Fruit fly (Drosophila melanogaster) whole organism, embryonic: Measurements from ENCODE around the gene CG43137.

ENCODE experiments used
- Atf-2 ChIP-seq: fragments of 200-800 bp; sonication (Bioruptor generic); optimal IDR thresholded peaks from 2 replicates; lab custom pipeline; 2016; ENCODE audit warnings: missing biosample characterization, missing genetic modification characterization
- BEAF-32 ChIP-seq: fragments of 200-800 bp; sonication (Bioruptor generic); optimal IDR thresholded peaks from 3 replicates; lab custom pipeline; 2017; ENCODE audit warnings: missing biosample characterization, missing genetic modification characterization, mild to moderate bottlenecking, moderate library complexity, missing genetic modification reagents
- Bdp1 ChIP-seq: fragments of 200-800 bp; sonication (Bioruptor generic); optimal IDR thresholded peaks from 3 replicates; lab custom pipeline; 2016; ENCODE audit warnings: missing biosample characterization, missing genetic modification characterization
- Bgb ChIP-seq: fragments of 200-800 bp; sonication (Bioruptor generic); IDR thresholded peaks from 2 replicates; pipeline ENCODE4 v1.3.6; 2022; ENCODE audit warnings: missing biosample characterization, missing genetic modification characterization; ENCODE audit not compliant: partially characterized antibody
- BtbVII ChIP-seq: fragments of 200-800 bp; sonication (Bioruptor generic); optimal IDR thresholded peaks from 3 replicates; lab custom pipeline; 2017; ENCODE audit warnings: missing biosample characterization, mild to moderate bottlenecking, missing genetic modification characterization
- CG12104 ChIP-seq: fragments of 200-800 bp; sonication (Bioruptor generic); optimal IDR thresholded peaks from 3 replicates; lab custom pipeline; 2016; ENCODE audit warnings: missing biosample characterization, missing genetic modification characterization
- CG13123 ChIP-seq: fragments of 200-800 bp; sonication (Bioruptor generic); optimal IDR thresholded peaks from 2 replicates; lab custom pipeline; 2016; ENCODE audit warnings: missing biosample characterization, missing genetic modification characterization
- CG14710 ChIP-seq: fragments of 200-800 bp; sonication (Bioruptor generic); optimal IDR thresholded peaks from 3 replicates; lab custom pipeline; 2019; ENCODE audit warnings: missing biosample characterization, mild to moderate bottlenecking, missing genetic modification characterization, moderate library complexity
- CG15601 ChIP-seq: fragments of 200-800 bp; sonication (Bioruptor generic); optimal IDR thresholded peaks from 3 replicates; lab custom pipeline; 2019; ENCODE audit warnings: missing biosample characterization, mild to moderate bottlenecking, missing genetic modification characterization, moderate library complexity
- CG1602 ChIP-seq: fragments of 200-800 bp; sonication (Bioruptor generic); optimal IDR thresholded peaks from 3 replicates; lab custom pipeline; 2016; ENCODE audit warnings: missing biosample characterization, missing genetic modification characterization
- CG16813 ChIP-seq: fragments of 200-800 bp; sonication (Bioruptor generic); IDR thresholded peaks from 3 replicates; pipeline ENCODE4 v1.3.6; 2022; ENCODE audit warnings: missing biosample characterization, missing genetic modification characterization; ENCODE audit not compliant: partially characterized antibody
- CG17612 ChIP-seq: fragments of 200-800 bp; sonication (Bioruptor generic); IDR thresholded peaks from 2 replicates; pipeline ENCODE4 v1.3.6; 2022; ENCODE audit warnings: missing biosample characterization, missing genetic modification characterization
- CG2116 ChIP-seq: fragments of 200-800 bp; sonication (Bioruptor generic); optimal IDR thresholded peaks from 3 replicates; lab custom pipeline; 2018; ENCODE audit warnings: missing biosample characterization, mild to moderate bottlenecking, missing genetic modification characterization
- CG2712 ChIP-seq: fragments of 200-800 bp; optimal IDR thresholded peaks from 3 replicates; lab custom pipeline; 2019; ENCODE audit warnings: missing biosample characterization, mild to moderate bottlenecking, missing genetic modification characterization, moderate library complexity
- CG2889 ChIP-seq: fragments of 200-800 bp; sonication (Bioruptor generic); IDR thresholded peaks from 3 replicates; pipeline ENCODE4 v1.3.6; 2022; ENCODE audit warnings: missing biosample characterization, missing genetic modification characterization
- CG34224 ChIP-seq: fragments of 200-800 bp; sonication (Bioruptor generic); IDR thresholded peaks from 3 replicates; pipeline ENCODE4 v1.3.6; 2022; ENCODE audit warnings: missing biosample characterization, missing genetic modification characterization; ENCODE audit not compliant: partially characterized antibody
- CG4707 ChIP-seq: fragments of 200-800 bp; sonication (Bioruptor generic); optimal IDR thresholded peaks from 2 replicates; lab custom pipeline; 2018; ENCODE audit warnings: missing biosample characterization, mild to moderate bottlenecking, missing genetic modification characterization, moderate library complexity
- CG6689 ChIP-seq: fragments of 200-800 bp; sonication (Bioruptor generic); IDR thresholded peaks from 2 replicates; pipeline ENCODE4 v1.3.6; 2022; ENCODE audit warnings: missing biosample characterization, missing genetic modification characterization
- CG7928 ChIP-seq: fragments of 200-800 bp; sonication (Bioruptor generic); optimal IDR thresholded peaks from 2 replicates; lab custom pipeline; 2017; ENCODE audit warnings: missing biosample characterization, mild to moderate bottlenecking, missing genetic modification characterization
- CG7963 ChIP-seq: fragments of 200-800 bp; sonication (Bioruptor generic); IDR thresholded peaks from 3 replicates; pipeline ENCODE4 v1.3.6; 2022; ENCODE audit warnings: missing biosample characterization, missing genetic modification characterization; ENCODE audit not compliant: partially characterized antibody
- CG8359 ChIP-seq: fragments of 200-800 bp; sonication (Bioruptor generic); optimal IDR thresholded peaks from 2 replicates; lab custom pipeline; 2017; ENCODE audit warnings: missing biosample characterization, mild to moderate bottlenecking, missing genetic modification characterization, borderline replicate concordance
- Camta ChIP-seq: fragments of 200-800 bp; sonication (Bioruptor generic); optimal IDR thresholded peaks from 2 replicates; lab custom pipeline; 2016; ENCODE audit warnings: missing biosample characterization, missing genetic modification characterization
- Dip2 ChIP-seq: fragments of 200-800 bp; sonication (Bioruptor generic); IDR thresholded peaks from 2 replicates; pipeline ENCODE4 v1.3.6; 2022; ENCODE audit warnings: missing biosample characterization, missing genetic modification characterization
- E2f2 ChIP-seq: fragments of 200-800 bp; sonication (Bioruptor generic); IDR thresholded peaks from 2 replicates; pipeline ENCODE4 v1.3.6; 2022; ENCODE audit warnings: missing biosample characterization, missing genetic modification characterization
- Elba2 ChIP-seq: fragments of 200-800 bp; sonication (Bioruptor generic); optimal IDR thresholded peaks from 3 replicates; lab custom pipeline; 2016; ENCODE audit warnings: missing biosample characterization, missing genetic modification characterization
- Ets97D ChIP-seq: fragments of 200-800 bp; sonication (Bioruptor generic); optimal IDR thresholded peaks from 3 replicates; lab custom pipeline; 2016; ENCODE audit warnings: missing biosample characterization, missing genetic modification characterization
- Fer1 ChIP-seq: fragments of 200-800 bp; sonication (Bioruptor generic); optimal IDR thresholded peaks from 2 replicates; lab custom pipeline; 2017; ENCODE audit warnings: missing biosample characterization, mild to moderate bottlenecking, missing genetic modification characterization
- Hr39 ChIP-seq: fragments of >200 bp; optimal IDR thresholded peaks from 2 replicates; lab custom pipeline; 2017
- Med ChIP-seq: fragments of 200-800 bp; sonication (Bioruptor generic); peaks from one replicate; lab custom pipeline; 2016; ENCODE audit warnings: missing biosample characterization, missing genetic modification characterization, mild to moderate bottlenecking, inconsistent platforms, moderate library complexity
- Sry-δ ChIP-seq: fragments of 200-800 bp; sonication (Bioruptor generic); optimal IDR thresholded peaks from 2 replicates; lab custom pipeline; 2016; ENCODE audit warnings: missing biosample characterization, missing genetic modification characterization
- az2 ChIP-seq: fragments of 200-800 bp; sonication (Bioruptor generic); optimal IDR thresholded peaks from 3 replicates; lab custom pipeline; 2016; ENCODE audit warnings: missing biosample characterization, missing genetic modification characterization
- bbx ChIP-seq: fragments of 200-800 bp; sonication (Bioruptor generic); IDR thresholded peaks from 2 replicates; pipeline ENCODE4 v1.3.6; 2022; ENCODE audit warnings: missing biosample characterization, missing genetic modification characterization; ENCODE audit not compliant: partially characterized antibody
- cas ChIP-seq: fragments of 200-800 bp; sonication (Bioruptor generic); IDR thresholded peaks from 2 replicates; pipeline ENCODE4 v1.3.6; 2022; ENCODE audit warnings: missing biosample characterization, missing genetic modification characterization
- cg ChIP-seq: fragments of 200-800 bp; sonication (Bioruptor generic); optimal IDR thresholded peaks from 3 replicates; lab custom pipeline; 2019; ENCODE audit warnings: missing biosample characterization, mild to moderate bottlenecking, missing genetic modification characterization, moderate library complexity
- chinmo ChIP-seq: fragments of 200-800 bp; sonication (Bioruptor generic); IDR thresholded peaks from 4 replicates; pipeline ENCODE4 v1.3.6; 2022; ENCODE audit warnings: missing biosample characterization, missing genetic modification characterization; ENCODE audit not compliant: partially characterized antibody
- crp ChIP-seq, 2 experiments: fragments of 200-800 bp; sonication (Bioruptor generic); optimal IDR thresholded peaks; 2 replicates in 1 of 2; 3 replicates in 1 of 2; lab custom pipeline; 2017; ENCODE audit warnings: missing biosample characterization in 2 of 2, missing genetic modification characterization in 2 of 2, mild to moderate bottlenecking in 1 of 2, moderate library complexity in 1 of 2
- hbn ChIP-seq: fragments of 200-800 bp; sonication (Bioruptor generic); IDR thresholded peaks from 2 replicates; pipeline ENCODE4 v1.3.6; 2022; ENCODE audit warnings: missing biosample characterization, missing genetic modification characterization; ENCODE audit not compliant: partially characterized antibody
- hkb ChIP-seq, 2 experiments: fragments of 200-800 bp in 1 of 2; fragments of >200 bp in 1 of 2; sonication (Bioruptor generic) in 1 of 2; IDR thresholded peaks in 1 of 2; optimal IDR thresholded peaks in 1 of 2; 2 replicates each; pipeline versions ENCODE4 v1.3.6 to Lab custom; 2017 to 2022; ENCODE audit warnings: missing biosample characterization in 1 of 2, missing genetic modification characterization in 1 of 2
- ind ChIP-seq: fragments of 200-800 bp; sonication (Bioruptor generic); optimal IDR thresholded peaks from 3 replicates; lab custom pipeline; 2016; ENCODE audit warnings: missing biosample characterization, missing genetic modification characterization
- klu ChIP-seq: fragments of 200-800 bp; sonication (Bioruptor generic); IDR thresholded peaks from 2 replicates; pipeline ENCODE4 v1.3.6; 2022; ENCODE audit warnings: missing biosample characterization, missing genetic modification characterization
- knrl ChIP-seq: fragments of 200-800 bp; sonication (Bioruptor generic); IDR thresholded peaks from 3 replicates; pipeline ENCODE4 v1.3.6; 2022; ENCODE audit warnings: missing biosample characterization, missing genetic modification characterization; ENCODE audit not compliant: partially characterized antibody
- lmd ChIP-seq: fragments of 200-800 bp; sonication (Bioruptor generic); IDR thresholded peaks from 2 replicates; pipeline ENCODE4 v1.3.6; 2022; ENCODE audit warnings: missing biosample characterization, missing genetic modification characterization
- prd ChIP-seq, 3 experiments: fragments of >200 bp in 2 of 3; fragments of 200-800 bp in 1 of 3; sonication (Bioruptor generic) in 1 of 3; optimal IDR thresholded peaks in 2 of 3; IDR thresholded peaks in 1 of 3; 2 replicates in 2 of 3; 3 replicates in 1 of 3; pipeline versions ENCODE4 v1.3.6 to Lab custom; 2017 to 2022; ENCODE audit warnings: missing biosample characterization in 1 of 3, missing genetic modification characterization in 1 of 3
- sna ChIP-seq: fragments of 200-800 bp; sonication (Bioruptor generic); IDR thresholded peaks from 2 replicates; pipeline ENCODE4 v1.3.6; 2022; ENCODE audit warnings: missing biosample characterization, missing genetic modification characterization; ENCODE audit not compliant: partially characterized antibody
- stwl ChIP-seq: fragments of 200-800 bp; sonication (Bioruptor generic); optimal IDR thresholded peaks from 3 replicates; lab custom pipeline; 2018; ENCODE audit warnings: missing biosample characterization, mild to moderate bottlenecking, missing genetic modification characterization, moderate library complexity
- tna ChIP-seq: fragments of 200-800 bp; sonication (Bioruptor generic); IDR thresholded peaks from 2 replicates; pipeline ENCODE4 v1.3.6; 2022; ENCODE audit warnings: missing biosample characterization, missing genetic modification characterization; ENCODE audit not compliant: partially characterized antibody
- trem ChIP-seq: fragments of 200-800 bp; optimal IDR thresholded peaks from 3 replicates; lab custom pipeline; 2019; ENCODE audit warnings: missing biosample characterization, mild to moderate bottlenecking, missing genetic modification characterization, moderate library complexity
- vfl ChIP-seq: fragments of 200-800 bp; sonication (Bioruptor generic); optimal IDR thresholded peaks from 2 replicates; lab custom pipeline; 2016; ENCODE audit warnings: missing biosample characterization, missing genetic modification characterization
- vnd ChIP-seq: fragments of 200-800 bp; sonication (Bioruptor generic); IDR thresholded peaks from 3 replicates; pipeline ENCODE4 v1.3.6; 2022; ENCODE audit warnings: missing biosample characterization, missing genetic modification characterization; ENCODE audit not compliant: partially characterized antibody

CG43137 gene

DNA sequence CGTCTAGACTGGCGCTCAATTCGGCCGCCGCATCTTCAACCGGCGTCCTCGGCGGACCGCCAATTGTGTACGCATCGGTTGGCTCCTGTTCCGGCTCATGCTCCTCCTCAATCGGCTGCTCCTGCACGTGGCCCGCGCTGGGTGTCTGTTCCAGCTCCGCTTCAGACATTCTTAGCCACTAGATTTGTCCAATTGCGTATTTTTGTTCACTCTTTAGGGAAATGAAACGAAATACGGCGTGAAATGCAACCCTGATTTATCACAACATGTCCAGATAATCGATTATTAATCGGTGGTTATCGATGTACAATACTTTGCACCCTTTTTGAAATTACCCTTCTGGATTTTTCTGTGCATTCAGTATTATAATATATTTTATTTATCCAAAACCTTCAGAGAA lies 11.6 kb upstream of the CG43137 start, which contains the start of gene mof (continued):
- peak; percentile 18 for TF ChIP-seq trem (tag; lab: Kevin White, UChicago)
- peak; percentile 76 for TF ChIP-seq vnd (GFP tag; lab: Robert Waterston, UW)
- peak; percentile 85 for TF ChIP-seq CG34224 (GFP tag; lab: Robert Waterston, UW)
- no peak for TF ChIP-seq Camta (GFP tag; lab: Kevin White, UChicago)
- TF ChIP-seq klu (GFP tag; lab: Robert Waterston, UW), result no peak
- TF ChIP-seq prd (optimal IDR thresholded peaks at IDR 0.05; lab: Kevin White, UChicago), result no peak
- no peak for TF ChIP-seq prd (GFP tag; IDR thresholded peaks at IDR 0.05; lab: Robert Waterston, UW)
- no peak for TF ChIP-seq hkb (optimal IDR thresholded peaks at IDR 0.05; lab: Kevin White, UChicago)
- TF ChIP-seq hkb (GFP tag; IDR thresholded peaks at IDR 0.05; lab: Robert Waterston, UW), result no peak
- TF ChIP-seq bbx (GFP tag; lab: Robert Waterston, UW), result peak; percentile 85
- TF ChIP-seq Med, result peak; percentile 60
- peak; percentile 88 for TF ChIP-seq E2f2 (GFP tag; lab: Robert Waterston, UW)
- TF ChIP-seq cg (GFP tag; lab: Kevin White, UChicago), result no peak
- TF ChIP-seq Sry-δ (GFP tag; lab: Kevin White, UChicago), result peak; percentile 50
- TF ChIP-seq CG1602 (GFP tag; lab: Kevin White, UChicago), result no peak
- no peak for TF ChIP-seq CG13123 (GFP tag; lab: Kevin White, UChicago)
- peak; percentile 61 for TF ChIP-seq stwl (tag; lab: Kevin White, UChicago)
- no peak for TF ChIP-seq CG4707 (GFP tag; lab: Kevin White, UChicago)
- TF ChIP-seq BtbVII, result no peak
- no peak for TF ChIP-seq az2 (GFP tag; lab: Kevin White, UChicago)
- TF ChIP-seq CG17612 (GFP tag; lab: Robert Waterston, UW), result no peak
- TF ChIP-seq BEAF-32 (GFP tag; lab: Kevin White, UChicago), result peak; percentile 62
- peak; percentile 25 for TF ChIP-seq Ets97D (GFP tag; lab: Kevin White, UChicago)
- TF ChIP-seq CG12104, result no peak
- peak; percentile 69 for TF ChIP-seq CG16813 (GFP tag; lab: Robert Waterston, UW)
- peak; percentile 5 for TF ChIP-seq Fer1 (GFP tag; lab: Kevin White, UChicago)
- no peak for TF ChIP-seq Bdp1 (GFP tag; lab: Kevin White, UChicago)
- peak; percentile 77 for TF ChIP-seq CG7963 (GFP tag; lab: Robert Waterston, UW)
- no peak for TF ChIP-seq CG2889 (GFP tag; lab: Robert Waterston, UW)
- peak; percentile 72 for TF ChIP-seq Bgb (GFP tag; lab: Robert Waterston, UW)
- TF ChIP-seq knrl (GFP tag; lab: Robert Waterston, UW), result peak; percentile 57; the same call in 2 of the 3 replicates
- TF ChIP-seq Atf-2 (GFP tag; lab: Kevin White, UChicago), result no peak
- no peak for TF ChIP-seq Dip2
- no peak for TF ChIP-seq ind (GFP tag; lab: Kevin White, UChicago)
- TF ChIP-seq CG8359, result no peak
- TF ChIP-seq vfl, result no peak
- 0 out of 2 replicates have a peak, but pooled peaks have one; percentile 6 for TF ChIP-seq CG6689 (GFP tag; lab: Robert Waterston, UW)
- TF ChIP-seq CG14710 (tag; lab: Kevin White, UChicago), result peak; percentile 3
- no peak for TF ChIP-seq cas (GFP tag; lab: Robert Waterston, UW)
- peak; percentile 27 for TF ChIP-seq CG2712
- no peak for TF ChIP-seq lmd (GFP tag; lab: Robert Waterston, UW)
- peak; percentile 80 for TF ChIP-seq CG7928 (GFP tag; lab: Kevin White, UChicago)
- no peak for TF ChIP-seq CG15601 (tag; lab: Kevin White, UChicago)
- TF ChIP-seq hbn (GFP tag; lab: Robert Waterston, UW), result peak; percentile 64
- peak in 1 of 2 experiments; percentile 3 for TF ChIP-seq crp (GFP tag; optimal IDR thresholded peaks at IDR 0.05; lab: Kevin White, UChicago)
- no peak for TF ChIP-seq Hr39 (lab: Kevin White, UChicago)
- TF ChIP-seq chinmo (GFP tag; lab: Robert Waterston, UW), result peak; percentile 67; the same call in 1 of the 4 replicates
- peak; percentile 30 for TF ChIP-seq Elba2 (GFP tag; lab: Kevin White, UChicago)
- TF ChIP-seq sna (GFP tag; lab: Robert Waterston, UW), result peak; percentile 72
- TF ChIP-seq CG2116 (GFP tag; lab: Kevin White, UChicago), result peak; percentile 97
- peak; percentile 62 for TF ChIP-seq tna (GFP tag; lab: Robert Waterston, UW)
